Worm (Caenorhabditis elegans) whole organism, L2 larva: Measurements from ENCODE around the gene srbc-30.

Experiments used
- C34F6.9 ChIP-seq: fragments of 150-350 bp; optimal IDR thresholded peaks from 2 replicates; lab custom pipeline; 2014; ENCODE audit warnings: missing biosample characterization, missing genetic modification characterization
- F13H6.1 ChIP-seq: sonication (generic microtip); optimal IDR thresholded peaks from 2 replicates; lab custom pipeline; 2016; ENCODE audit warnings: missing genetic modification characterization, missing compliant biosample characterization
- Y55F3AM.14 ChIP-seq: fragments of 200-800 bp; sonication (Bioruptor generic); optimal IDR thresholded peaks from 2 replicates; lab custom pipeline; 2018; ENCODE audit warnings: mild to moderate bottlenecking, missing genetic modification characterization, missing compliant biosample characterization
- blmp-1 ChIP-seq: sonication (generic microtip); optimal IDR thresholded peaks from 2 replicates; lab custom pipeline; 2017; ENCODE audit warnings: missing genetic modification characterization, mild to moderate bottlenecking, missing compliant biosample characterization, antibody characterized with exemption, moderate library complexity; ENCODE audit not compliant: insufficient read depth
- crh-2 ChIP-seq: sonication (generic microtip); optimal IDR thresholded peaks from 2 replicates; lab custom pipeline; 2017; ENCODE audit warnings: missing biosample characterization, missing genetic modification characterization
- lin-13 ChIP-seq: fragments of 150-350 bp; optimal IDR thresholded peaks from 2 replicates; lab custom pipeline; 2014; ENCODE audit warnings: missing biosample characterization, missing genetic modification reagents, missing genetic modification characterization
- mab-5 ChIP-seq: fragments of 150-350 bp; optimal IDR thresholded peaks from 2 replicates; lab custom pipeline; 2014; ENCODE audit warnings: missing biosample characterization, missing genetic modification characterization
- mdl-1 ChIP-seq, 2 experiments: fragments of 150-350 bp in 1 of 2; sonication (generic microtip) in 1 of 2; optimal IDR thresholded peaks; 2 replicates each; lab custom pipeline; 2017; ENCODE audit warnings: missing biosample characterization in 2 of 2, missing genetic modification characterization in 2 of 2
- nhr-12 ChIP-seq: fragments of 150-350 bp; optimal IDR thresholded peaks from 2 replicates; lab custom pipeline; 2014; ENCODE audit warnings: missing biosample characterization, missing genetic modification characterization
- nhr-237 ChIP-seq: fragments of 150-350 bp; optimal IDR thresholded peaks from 2 replicates; lab custom pipeline; 2014; ENCODE audit warnings: missing biosample characterization, missing genetic modification characterization
- nhr-6 ChIP-seq: fragments of 150-350 bp; optimal IDR thresholded peaks from 2 replicates; lab custom pipeline; 2014; ENCODE audit warnings: missing biosample characterization, missing genetic modification characterization
- peb-1 ChIP-seq: fragments of 150-350 bp; optimal IDR thresholded peaks from 2 replicates; lab custom pipeline; 2014; ENCODE audit warnings: missing biosample characterization, missing genetic modification characterization
- unc-55 ChIP-seq: fragments of 150-350 bp; sonication (generic microtip); optimal IDR thresholded peaks from 3 replicates; lab custom pipeline; 2014; ENCODE audit warnings: missing biosample characterization, missing genetic modification reagents, missing genetic modification characterization
- unc-62 ChIP-seq: fragments of 150-350 bp; optimal IDR thresholded peaks from 2 replicates; lab custom pipeline; 2014; ENCODE audit warnings: missing biosample characterization, missing genetic modification reagents, missing genetic modification characterization

ce11 chrV:3463514-3463913 lies 16.7 kb downstream of the srbc-30 start, which contains the start of gene slc-28.1:
- TF ChIP-seq Y55F3AM.14 (GFP tag; lab: Kevin White, UChicago) (no peak), C34F6.9 (tag; lab: Kevin White, UChicago) (no peak), nhr-6 (tag; lab: Kevin White, UChicago) (no peak), nhr-12 (tag; lab: Kevin White, UChicago) (no peak), lin-13 (GFP tag; lab: Kevin White, UChicago) (no peak), mab-5 (tag; lab: Kevin White, UChicago) (no peak), mdl-1 (tag; optimal IDR thresholded peaks at IDR 0.05; lab: Kevin White, UChicago) (no peak), F13H6.1 (tag; lab: Kevin White, UChicago) (no peak), blmp-1 (tag; lab: Kevin White, UChicago) (no peak), unc-62 (GFP tag; lab: Kevin White, UChicago) (no peak), peb-1 (tag; lab: Kevin White, UChicago) (no peak), unc-55 (no peak), crh-2 (tag; lab: Kevin White, UChicago) (no peak), nhr-237 (no peak)
